Worm (Caenorhabditis elegans) whole organism, L4 larva: ENCODE measurements around the gene C07D10.5.

ENCODE experiments used
- F37D6.2 ChIP-seq: sonication (generic microtip); optimal IDR thresholded peaks from 2 replicates; lab custom pipeline; 2016; ENCODE audit warnings: mild to moderate bottlenecking, missing genetic modification characterization, missing compliant biosample characterization
- T20F7.1 ChIP-seq: fragments of 200-800 bp; sonication (Bioruptor generic); optimal IDR thresholded peaks from 2 replicates; lab custom pipeline; 2018; ENCODE audit warnings: mild to moderate bottlenecking, missing genetic modification characterization, missing compliant biosample characterization
- Y75B8A.6 ChIP-seq: fragments of 200-800 bp; sonication (Bioruptor generic); IDR thresholded peaks from 2 replicates; pipeline ENCODE4 v1.3.6; 2022; ENCODE audit warnings: missing genetic modification reagents, missing genetic modification characterization, missing compliant biosample characterization
- aly-2 ChIP-seq: sonication (generic microtip); optimal IDR thresholded peaks from 2 replicates; lab custom pipeline; 2018; ENCODE audit warnings: missing biosample characterization, missing genetic modification characterization
- arid-1 ChIP-seq: fragments of 200-800 bp; sonication (Bioruptor generic); conservative IDR thresholded peaks from 2 replicates; pipeline ENCODE4 v1.3.6; 2022; ENCODE audit warnings: missing genetic modification reagents, missing genetic modification characterization, missing compliant biosample characterization
- cey-2 ChIP-seq: sonication (generic microtip); optimal IDR thresholded peaks from 3 replicates; lab custom pipeline; 2017; ENCODE audit warnings: missing genetic modification characterization, mild to moderate bottlenecking, missing compliant biosample characterization, antibody characterized with exemption, borderline replicate concordance; ENCODE audit not compliant: insufficient read depth
- daf-16 ChIP-seq, 3 experiments: sonication (generic microtip); optimal IDR thresholded peaks; 2 replicates each; lab custom pipeline; 2016 to 2017; ENCODE audit warnings: missing genetic modification characterization in 3 of 3, missing genetic modification reagents in 3 of 3, mild to moderate bottlenecking in 2 of 3, missing compliant biosample characterization in 2 of 3, missing biosample characterization in 1 of 3, moderate library complexity in 1 of 3
- daf-19 ChIP-seq: fragments of 200-800 bp; sonication (Bioruptor generic); conservative IDR thresholded peaks from 2 replicates; pipeline ENCODE4 v1.3.6; 2022; ENCODE audit warnings: missing genetic modification characterization, missing compliant biosample characterization
- dmd-6 ChIP-seq: fragments of 200-800 bp; sonication (Bioruptor generic); IDR thresholded peaks from 2 replicates; pipeline ENCODE4 v1.3.6; 2022; ENCODE audit warnings: missing genetic modification reagents, missing genetic modification characterization, missing compliant biosample characterization
- dpl-1 ChIP-seq: fragments of 150-350 bp; optimal IDR thresholded peaks from 2 replicates; lab custom pipeline; 2014; ENCODE audit warnings: missing biosample characterization, missing genetic modification reagents, missing genetic modification characterization
- dve-1 ChIP-seq: sonication (generic microtip); optimal IDR thresholded peaks from 2 replicates; lab custom pipeline; 2017; ENCODE audit warnings: antibody characterized with exemption, mild to moderate bottlenecking, missing genetic modification characterization, missing compliant biosample characterization; ENCODE audit not compliant: insufficient read depth
- egl-43 ChIP-seq: fragments of 200-800 bp; sonication (Bioruptor generic); IDR thresholded peaks from 2 replicates; pipeline ENCODE4 v1.3.6; 2022; ENCODE audit warnings: missing genetic modification reagents, missing genetic modification characterization, missing compliant biosample characterization
- fos-1 ChIP-seq: fragments of 150-350 bp; optimal IDR thresholded peaks from 2 replicates; lab custom pipeline; 2014; ENCODE audit warnings: missing biosample characterization, missing genetic modification characterization
- hif-1 ChIP-seq, 2 experiments: sonication (generic microtip); optimal IDR thresholded peaks; 2 replicates each; lab custom pipeline; 2016 to 2017; ENCODE audit warnings: missing compliant biosample characterization in 2 of 2, missing genetic modification characterization in 2 of 2, missing genetic modification reagents in 2 of 2, missing genotype in 2 of 2, mild to moderate bottlenecking in 1 of 2
- hlh-11 ChIP-seq: fragments of 200-800 bp; sonication (Bioruptor generic); optimal IDR thresholded peaks from 2 replicates; lab custom pipeline; 2018; ENCODE audit warnings: mild to moderate bottlenecking, missing genetic modification characterization, missing compliant biosample characterization
- hlh-30 ChIP-seq: sonication (generic microtip); optimal IDR thresholded peaks from 2 replicates; lab custom pipeline; 2017; ENCODE audit warnings: antibody characterized with exemption, mild to moderate bottlenecking, missing genetic modification characterization, missing compliant biosample characterization; ENCODE audit not compliant: insufficient read depth
- hmg-1.1 ChIP-seq: fragments of 200-800 bp; sonication (Bioruptor generic); IDR thresholded peaks from 2 replicates; pipeline ENCODE4 v1.3.6; 2022; ENCODE audit warnings: missing genetic modification reagents, missing genetic modification characterization, missing compliant biosample characterization
- lim-7 ChIP-seq: fragments of 200-800 bp; sonication (Bioruptor generic); IDR thresholded peaks from 2 replicates; pipeline ENCODE4 v1.3.6; 2022; ENCODE audit warnings: missing genetic modification characterization, missing compliant biosample characterization
- lin-29 ChIP-seq: fragments of 200-800 bp; sonication (Bioruptor generic); IDR thresholded peaks from 2 replicates; pipeline ENCODE4 v1.3.6; 2022; ENCODE audit warnings: missing genetic modification reagents, missing genetic modification characterization, missing compliant biosample characterization
- lsy-2 ChIP-seq, 2 experiments: fragments of 150-350 bp in 1 of 2; sonication (generic microtip) in 1 of 2; optimal IDR thresholded peaks; 2 replicates each; lab custom pipeline; 2014 to 2017; ENCODE audit warnings: missing biosample characterization in 2 of 2, missing genetic modification characterization in 2 of 2
- mdl-1 ChIP-seq, 2 experiments: fragments of 150-350 bp in 1 of 2; sonication (generic microtip) in 1 of 2; optimal IDR thresholded peaks; 2 replicates each; lab custom pipeline; 2014 to 2017; ENCODE audit warnings: missing biosample characterization in 2 of 2, missing genetic modification characterization in 2 of 2
- mep-1 ChIP-seq: fragments of 150-350 bp; sonication (generic microtip); optimal IDR thresholded peaks from 3 replicates; lab custom pipeline; 2014; ENCODE audit warnings: missing biosample characterization, missing genetic modification characterization
- mes-2 ChIP-seq: sonication (generic microtip); optimal IDR thresholded peaks from 2 replicates; lab custom pipeline; 2016; ENCODE audit warnings: missing genotype, mild to moderate bottlenecking, missing genetic modification characterization, missing compliant biosample characterization; ENCODE audit not compliant: poor library complexity, severe bottlenecking
- mxl-3 ChIP-seq: fragments of 200-800 bp; sonication (Bioruptor generic); optimal IDR thresholded peaks from 2 replicates; lab custom pipeline; 2018; ENCODE audit warnings: mild to moderate bottlenecking, missing genetic modification characterization, missing compliant biosample characterization
- nhr-10 ChIP-seq: fragments of 150-350 bp; optimal IDR thresholded peaks from 2 replicates; lab custom pipeline; 2014; ENCODE audit warnings: missing biosample characterization, missing genetic modification characterization
- nhr-11 ChIP-seq: fragments of 150-350 bp; optimal IDR thresholded peaks from 2 replicates; lab custom pipeline; 2014; ENCODE audit warnings: missing biosample characterization, missing genetic modification characterization
- nhr-237 ChIP-seq: sonication (generic microtip); optimal IDR thresholded peaks from 2 replicates; lab custom pipeline; 2017; ENCODE audit warnings: missing biosample characterization, missing genetic modification characterization
- nhr-25 ChIP-seq: sonication (generic microtip); optimal IDR thresholded peaks from 2 replicates; lab custom pipeline; 2017; ENCODE audit warnings: missing genetic modification characterization, mild to moderate bottlenecking, missing compliant biosample characterization, antibody characterized with exemption, moderate library complexity, borderline replicate concordance; ENCODE audit not compliant: insufficient read depth
- nhr-28 ChIP-seq: fragments of 150-350 bp; optimal IDR thresholded peaks from 2 replicates; lab custom pipeline; 2014; ENCODE audit warnings: missing biosample characterization, missing genetic modification characterization
- nhr-48 ChIP-seq: sonication (generic microtip); optimal IDR thresholded peaks from 2 replicates; lab custom pipeline; 2016; ENCODE audit warnings: mild to moderate bottlenecking, missing genetic modification characterization, missing compliant biosample characterization
- pqm-1 ChIP-seq: sonication (generic microtip); optimal IDR thresholded peaks from 2 replicates; lab custom pipeline; 2017; ENCODE audit warnings: missing biosample characterization, missing genetic modification characterization
- sdz-12 ChIP-seq: fragments of 200-800 bp; sonication (Bioruptor generic); optimal IDR thresholded peaks from 2 replicates; lab custom pipeline; 2018; ENCODE audit warnings: mild to moderate bottlenecking, missing genetic modification characterization, missing compliant biosample characterization
- snpc-1.2 ChIP-seq: fragments of 200-800 bp; sonication (Bioruptor generic); IDR thresholded peaks from 2 replicates; pipeline ENCODE4 v1.3.6; 2022; ENCODE audit warnings: missing genetic modification reagents, missing genetic modification characterization, missing compliant biosample characterization
- tra-1 ChIP-seq: fragments of 200-800 bp; sonication (Bioruptor generic); IDR thresholded peaks from 2 replicates; pipeline ENCODE4 v1.3.6; 2022; ENCODE audit warnings: missing genetic modification reagents, missing genetic modification characterization, missing compliant biosample characterization
- unc-62 ChIP-seq, 3 experiments: fragments of 150-350 bp in 1 of 3; sonication (generic microtip); optimal IDR thresholded peaks in 2 of 3; peaks in 1 of 3; 1 replicate in 1 of 3; 2 replicates in 2 of 3; lab custom pipeline; 2014 to 2017; ENCODE audit warnings: missing biosample characterization in 3 of 3, missing genetic modification characterization in 3 of 3, missing genetic modification reagents in 3 of 3, missing genotype in 1 of 3
- zag-1 ChIP-seq: fragments of 150-350 bp; optimal IDR thresholded peaks from 2 replicates; lab custom pipeline; 2014; ENCODE audit warnings: missing biosample characterization, missing genetic modification characterization
- zip-2 ChIP-seq: fragments of 150-350 bp; optimal IDR thresholded peaks from 2 replicates; lab custom pipeline; 2014; ENCODE audit warnings: missing biosample characterization, missing genetic modification characterization
- ztf-7 ChIP-seq: fragments of 150-350 bp; optimal IDR thresholded peaks from 2 replicates; lab custom pipeline; 2014; ENCODE audit warnings: missing biosample characterization, missing genetic modification characterization

The C07D10.5 gene

ce11 chrII:7363990-7364455 lies 17.3 kb upstream of the C07D10.5 start, which contains the start of gene msra-1:
Gene msra-1, minus strand, starts transcription at chrII:7364040.
- peak; percentile 62 for TF ChIP-seq mep-1 (tag; lab: Kevin White, UChicago)
- no peak for TF ChIP-seq lin-29
- TF ChIP-seq daf-16 (GFP tag; optimal IDR thresholded peaks at IDR 0.05; lab: Kevin White, UChicago) = no peak
- TF ChIP-seq daf-16 (tag; optimal IDR thresholded peaks at IDR 0.05; lab: Kevin White, UChicago) = peak; percentile 74
- peak; percentile 75 for TF ChIP-seq nhr-28 (tag; lab: Kevin White, UChicago)
- TF ChIP-seq mxl-3 (GFP tag; lab: Kevin White, UChicago) = peak; percentile 81
- peak in 1 of 2 experiments; percentile 35 for TF ChIP-seq unc-62 (GFP tag; optimal IDR thresholded peaks at IDR 0.05 in 1 of 2; lab: Kevin White, UChicago)
- no peak for TF ChIP-seq unc-62 (tag; optimal IDR thresholded peaks at IDR 0.05; lab: Kevin White, UChicago)
- no peak for TF ChIP-seq egl-43 (GFP tag; lab: Robert Waterston, UW)
- peak; percentile 28 for TF ChIP-seq dpl-1 (GFP tag; lab: Kevin White, UChicago)
- TF ChIP-seq T20F7.1 (GFP tag; lab: Kevin White, UChicago) = peak; percentile 54
- peak; percentile 8 for TF ChIP-seq cey-2 (tag; lab: Kevin White, UChicago)
- TF ChIP-seq pqm-1 = peak; percentile 20
- no peak for TF ChIP-seq fos-1 (tag; lab: Kevin White, UChicago)
- peak; percentile 68 for TF ChIP-seq mes-2 (tag; lab: Kevin White, UChicago)
- TF ChIP-seq aly-2 (tag; lab: Kevin White, UChicago) = no peak
- peak; percentile 56 for TF ChIP-seq hlh-30 (tag; lab: Kevin White, UChicago)
- TF ChIP-seq ztf-7 = peak; percentile 1
- peak in 1 of 2 experiments; percentile 49 for TF ChIP-seq hif-1 (tag; optimal IDR thresholded peaks at IDR 0.05; lab: Kevin White, UChicago)
- TF ChIP-seq nhr-11 (tag; lab: Kevin White, UChicago) = peak; percentile 26
- no peak for TF ChIP-seq sdz-12 (GFP tag; lab: Kevin White, UChicago)
- TF ChIP-seq lsy-2 (tag; optimal IDR thresholded peaks at IDR 0.05; lab: Kevin White, UChicago) = peak in 1 of 2 experiments; percentile 65
- TF ChIP-seq hlh-11 = peak; percentile 82
- TF ChIP-seq dmd-6 = peak; percentile 85
- no peak for TF ChIP-seq zip-2 (tag; lab: Kevin White, UChicago)
- no peak for TF ChIP-seq zag-1 (tag; lab: Kevin White, UChicago)
- TF ChIP-seq Y75B8A.6 (GFP tag; lab: Robert Waterston, UW) = no peak
- TF ChIP-seq nhr-237 (tag; lab: Kevin White, UChicago) = no peak
- TF ChIP-seq mdl-1 (tag; optimal IDR thresholded peaks at IDR 0.05; lab: Kevin White, UChicago) = peak in 1 of 2 experiments; percentile 66
- peak; percentile 30; the same call in 1 of the 2 replicates for TF ChIP-seq hmg-1.1 (GFP tag; lab: Robert Waterston, UW)
- peak; percentile 78 for TF ChIP-seq dve-1 (tag; lab: Kevin White, UChicago)
- no peak for TF ChIP-seq daf-19 (GFP tag; lab: Robert Waterston, UW)
- peak; percentile 59 for TF ChIP-seq nhr-48

ce11 chrII:7368761-7369160 lies 12.6 kb upstream of the C07D10.5 start, which contains the start of gene F43E2.6:
Gene F43E2.6, minus strand, starts transcription at chrII:7368861.
- TF ChIP-seq nhr-48 (no peak), tra-1 (no peak), F37D6.2 (no peak), lim-7 (GFP tag; lab: Robert Waterston, UW) (no peak), hif-1 (tag; optimal IDR thresholded peaks at IDR 0.05; lab: Kevin White, UChicago) (no peak), nhr-10 (tag; lab: Kevin White, UChicago) (no peak), nhr-11 (tag; lab: Kevin White, UChicago) (no peak), aly-2 (tag; lab: Kevin White, UChicago) (no peak), zag-1 (tag; lab: Kevin White, UChicago) (no peak), egl-43 (GFP tag; lab: Robert Waterston, UW) (no peak), snpc-1.2 (GFP tag; lab: Robert Waterston, UW) (no peak), arid-1 (no peak), nhr-25 (tag; lab: Kevin White, UChicago) (no peak)
